Fruit fly (Drosophila melanogaster) whole organism, pupa: ENCODE measurements around the gene CG43965.

Experiments
- CG10348 ChIP-seq: fragments of 200-800 bp; sonication (Bioruptor generic); IDR thresholded peaks from 2 replicates; pipeline ENCODE4 v1.3.6; 2022; ENCODE audit warnings: missing biosample characterization, missing genetic modification characterization
- CG12605 ChIP-seq: fragments of 200-800 bp; sonication (Bioruptor generic); IDR thresholded peaks from 2 replicates; pipeline ENCODE4 v1.3.6; 2022; ENCODE audit warnings: missing biosample characterization, missing genetic modification characterization
- CG17806 ChIP-seq: fragments of 200-800 bp; sonication (Bioruptor generic); optimal IDR thresholded peaks from 2 replicates; lab custom pipeline; 2018; ENCODE audit warnings: missing biosample characterization, mild to moderate bottlenecking, missing genetic modification characterization, moderate library complexity
- CG32121 ChIP-seq: fragments of 200-800 bp; sonication (Bioruptor generic); IDR thresholded peaks from 2 replicates; pipeline ENCODE4 v1.3.6; 2022; ENCODE audit warnings: missing biosample characterization, missing genetic modification characterization
- CG34367 ChIP-seq: fragments of 200-800 bp; sonication (Bioruptor generic); optimal IDR thresholded peaks from 2 replicates; lab custom pipeline; 2018; ENCODE audit warnings: missing biosample characterization, mild to moderate bottlenecking, missing genetic modification characterization
- CG4496 ChIP-seq: fragments of 200-800 bp; sonication (Bioruptor generic); IDR thresholded peaks from 3 replicates; pipeline ENCODE4 v1.3.6; 2022; ENCODE audit warnings: missing biosample characterization, missing genetic modification characterization
- CG8159 ChIP-seq: fragments of 200-800 bp; sonication (Bioruptor generic); optimal IDR thresholded peaks from 3 replicates; lab custom pipeline; 2018; ENCODE audit warnings: missing biosample characterization, mild to moderate bottlenecking, missing genetic modification characterization, moderate library complexity
- CG8301 ChIP-seq: fragments of 200-800 bp; sonication (Bioruptor generic); optimal IDR thresholded peaks from 2 replicates; lab custom pipeline; 2018; ENCODE audit warnings: missing biosample characterization, mild to moderate bottlenecking, missing genetic modification characterization
- D1 ChIP-seq: fragments of 200-800 bp; sonication (Bioruptor generic); optimal IDR thresholded peaks from 2 replicates; lab custom pipeline; 2018; ENCODE audit warnings: missing biosample characterization, mild to moderate bottlenecking, missing genetic modification characterization, moderate library complexity
- EcR ChIP-seq: fragments of 200-800 bp; sonication (Bioruptor generic); optimal IDR thresholded peaks from 3 replicates; lab custom pipeline; 2019; ENCODE audit warnings: missing biosample characterization, missing genetic modification characterization, mild to moderate bottlenecking, moderate library complexity, missing genetic modification reagents
- Pif1B ChIP-seq: fragments of 200-800 bp; sonication (Bioruptor generic); optimal IDR thresholded peaks from 3 replicates; lab custom pipeline; 2016; ENCODE audit warnings: missing biosample characterization, missing genetic modification characterization
- fd96Ca ChIP-seq: fragments of 200-800 bp; sonication (Bioruptor generic); IDR thresholded peaks from 3 replicates; pipeline ENCODE4 v1.3.6; 2022; ENCODE audit warnings: missing biosample characterization, missing genetic modification characterization
- gl ChIP-seq: fragments of 200-800 bp; sonication (Bioruptor generic); optimal IDR thresholded peaks from 2 replicates; lab custom pipeline; 2018; ENCODE audit warnings: missing biosample characterization, mild to moderate bottlenecking, missing genetic modification characterization
- rn ChIP-seq: fragments of 200-800 bp; sonication (Bioruptor generic); IDR thresholded peaks from 2 replicates; pipeline ENCODE4 v1.3.6; 2022; ENCODE audit warnings: missing biosample characterization, missing genetic modification characterization

- TF ChIP-seq fd96Ca (GFP tag; lab: Robert Waterston, UW) (no peak), CG34367 (no peak), CG4496 (GFP tag; lab: Robert Waterston, UW) (no peak), gl (tag; lab: Kevin White, UChicago) (no peak), rn (GFP tag; lab: Robert Waterston, UW) (no peak), D1 (tag; lab: Kevin White, UChicago) (no peak), EcR (GFP tag; lab: Kevin White, UChicago) (no peak), CG8301 (tag; lab: Kevin White, UChicago) (no peak), Pif1B (GFP tag; lab: Kevin White, UChicago) (no peak), CG8159 (tag; lab: Kevin White, UChicago) (no peak), CG17806 (tag; lab: Kevin White, UChicago) (no peak), CG12605 (GFP tag; lab: Robert Waterston, UW) (no peak), CG32121 (GFP tag; lab: Robert Waterston, UW) (no peak), CG10348 (GFP tag; lab: Robert Waterston, UW) (no peak)
Observed at dm6 chr3L:8746519-8746918, 20.9 kb upstream of the CG43965 start.
